Fruit fly (Drosophila melanogaster): ENCODE measurements around the gene CG6664.

Gene CG6664

DNA sequence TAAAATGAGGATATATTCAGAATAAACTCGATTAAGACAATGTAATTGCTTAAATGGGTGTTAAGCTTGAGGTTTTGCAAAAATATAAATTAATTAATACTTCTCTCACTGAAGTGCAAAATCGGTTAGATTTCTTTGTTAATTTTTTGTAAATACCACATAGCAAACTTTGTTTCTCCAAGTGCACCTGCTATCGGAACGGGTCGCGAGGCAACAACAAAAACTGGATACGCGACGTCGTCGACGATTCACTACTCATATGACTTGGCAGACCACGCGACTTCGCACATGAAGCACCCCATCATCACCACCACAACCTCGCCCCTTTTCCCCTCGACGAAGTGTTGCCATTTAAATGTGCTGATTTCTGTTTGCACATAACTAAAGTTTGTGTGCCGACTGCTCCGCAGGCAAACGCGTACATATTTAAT, 8.9 kb downstream of the CG6664 start (continued):
- TF ChIP-seq org-1 (GFP tag; optimal IDR thresholded peaks at IDR 0.05) (peak; percentile 7), CG31224 (GFP tag; IDR thresholded peaks at IDR 0.05) (peak; percentile 16; the same call in 1 of the 2 replicates), CG15269 (tag; optimal IDR thresholded peaks at IDR 0.05) (peak; percentile 43), H15 (GFP tag; IDR thresholded peaks at IDR 0.05) (0 out of 3 replicates have a peak, but pooled peaks have one; percentile 28), CG3163 (GFP tag; optimal IDR thresholded peaks at IDR 0.05) (no peak), sens (GFP tag) (no peak), CG1832 (GFP tag; optimal IDR thresholded peaks at IDR 0.05) (no peak), HHEX (GFP tag; optimal IDR thresholded peaks at IDR 0.05) (no peak), CG3407 (GFP tag; optimal IDR thresholded peaks at IDR 0.05) (no peak), Nf-YC (tag; optimal IDR thresholded peaks at IDR 0.05) (no peak), vnd (GFP tag; IDR thresholded peaks at IDR 0.05; ENCODE audit: partially characterized antibody) (no peak), pan (optimal IDR thresholded peaks at IDR 0.05) (no peak), pan (GFP tag; optimal IDR thresholded peaks at IDR 0.05 in 1 of 2, IDR thresholded peaks at IDR 0.05 in 1 of 2) (peak in 1 of 2 experiments; percentile 32), CG17361 (GFP tag; IDR thresholded peaks at IDR 0.05) (peak; percentile 39; the same call in 1 of the 3 replicates), CG30431 (GFP tag; optimal IDR thresholded peaks at IDR 0.05) (no peak), CG12219 (GFP tag; optimal IDR thresholded peaks at IDR 0.05) (no peak), CG10366 (GFP tag; IDR thresholded peaks at IDR 0.05) (peak; percentile 52; the same call in 1 of the 2 replicates), Scr (GFP tag; IDR thresholded peaks at IDR 0.05; ENCODE audit: partially characterized antibody) (no peak), CG5953 (GFP tag; IDR thresholded peaks at IDR 0.05) (no peak), Side (GFP tag; optimal IDR thresholded peaks at IDR 0.05) (no peak), CG12942 (GFP tag; optimal IDR thresholded peaks at IDR 0.05) (no peak), NC2β (GFP tag; optimal IDR thresholded peaks at IDR 0.05) (no peak), fd96Cb (tag; optimal IDR thresholded peaks at IDR 0.05) (peak; percentile 23), CG8388 (GFP tag; optimal IDR thresholded peaks at IDR 0.05) (no peak), CG14710 (tag; optimal IDR thresholded peaks at IDR 0.05) (no peak), CG1603 (tag; optimal IDR thresholded peaks at IDR 0.05) (peak; percentile 39), CG2678 (tag; optimal IDR thresholded peaks at IDR 0.05) (peak; percentile 40), CG12236 (GFP tag; optimal IDR thresholded peaks at IDR 0.05) (no peak), CG15601 (tag; optimal IDR thresholded peaks at IDR 0.05) (no peak), her (GFP tag; optimal IDR thresholded peaks at IDR 0.05) (no peak), CG4854 (GFP tag; optimal IDR thresholded peaks at IDR 0.05) (no peak), wor (GFP tag; IDR thresholded peaks at IDR 0.05) (no peak), CG11504 (tag; optimal IDR thresholded peaks at IDR 0.05) (peak; percentile 36), br (optimal IDR thresholded peaks at IDR 0.05) (no peak), jumu (GFP tag; optimal IDR thresholded peaks at IDR 0.05) (no peak), dmrt99B (tag; optimal IDR thresholded peaks at IDR 0.05) (peak; percentile 26), Optix (GFP tag; IDR thresholded peaks at IDR 0.05) (peak; percentile 34; the same call in 1 of the 3 replicates), Dfd (GFP tag; optimal IDR thresholded peaks at IDR 0.05) (no peak), CG17912 (GFP tag; optimal IDR thresholded peaks at IDR 0.05) (no peak), CG13624 (GFP tag; optimal IDR thresholded peaks at IDR 0.05) (no peak), bbx (GFP tag; IDR thresholded peaks at IDR 0.05; ENCODE audit: partially characterized antibody) (no peak), CG4820 (GFP tag; optimal IDR thresholded peaks at IDR 0.05) (no peak), rib (GFP tag; IDR thresholded peaks at IDR 0.05) (no peak), Camta (GFP tag; optimal IDR thresholded peaks at IDR 0.05) (no peak), CG30403 (GFP tag; optimal IDR thresholded peaks at IDR 0.05) (peak; percentile 23), bab2 (GFP tag; optimal IDR thresholded peaks at IDR 0.05) (no peak), Ets65A (GFP tag) (no peak), bsh (GFP tag; optimal IDR thresholded peaks at IDR 0.05) (peak in 1 of 2 experiments; percentile 25), Drgx (GFP tag; IDR thresholded peaks at IDR 0.05) (peak; percentile 56; the same call in 1 of the 2 replicates), ham (GFP tag; IDR thresholded peaks at IDR 0.05) (no peak), Doc3 (GFP tag; IDR thresholded peaks at IDR 0.05; ENCODE audit: partially characterized antibody) (no peak), CG15011 (GFP tag; optimal IDR thresholded peaks at IDR 0.05) (no peak)
